Worm (Caenorhabditis elegans) whole organism, young adult: ENCODE data around the gene F25B4.8.

Experiments
- F10E7.11 ChIP-seq: sonication (generic microtip); optimal IDR thresholded peaks from 2 replicates; lab custom pipeline; 2017; ENCODE audit warnings: mild to moderate bottlenecking, missing genetic modification characterization, moderate library complexity, missing compliant biosample characterization
- F22D6.2 ChIP-seq: sonication (generic microtip); optimal IDR thresholded peaks from 2 replicates; lab custom pipeline; 2016; ENCODE audit warnings: mild to moderate bottlenecking, missing genetic modification characterization, missing compliant biosample characterization
- F37B4.10 ChIP-seq: fragments of 200-800 bp; sonication (Bioruptor generic); IDR thresholded peaks from 2 replicates; pipeline ENCODE4 v1.3.6; 2022; ENCODE audit warnings: missing genetic modification characterization, missing compliant biosample characterization
- F49E8.2 ChIP-seq: sonication (generic microtip); optimal IDR thresholded peaks from 3 replicates; lab custom pipeline; 2017; ENCODE audit warnings: missing genetic modification characterization, mild to moderate bottlenecking, missing compliant biosample characterization, antibody characterized with exemption, moderate library complexity; ENCODE audit not compliant: insufficient read depth
- K11D2.4 ChIP-seq: fragments of 200-800 bp; sonication (Bioruptor generic); IDR thresholded peaks from 2 replicates; pipeline ENCODE4 v1.3.6; 2022; ENCODE audit warnings: missing genetic modification reagents, missing genetic modification characterization, missing compliant biosample characterization
- Y53G8AR.9 ChIP-seq: fragments of 200-800 bp; sonication (Bioruptor generic); conservative IDR thresholded peaks from 2 replicates; pipeline ENCODE4 v1.3.6; 2022; ENCODE audit warnings: missing genetic modification reagents, missing genetic modification characterization, missing compliant biosample characterization
- Y56A3A.18 ChIP-seq: fragments of 200-800 bp; sonication (Bioruptor generic); IDR thresholded peaks from 2 replicates; pipeline ENCODE4 v1.3.6; 2022; ENCODE audit warnings: missing genetic modification reagents, missing genetic modification characterization, missing compliant biosample characterization
- Y95B8A.8 ChIP-seq: fragments of 200-800 bp; sonication (Bioruptor generic); IDR thresholded peaks from 2 replicates; pipeline ENCODE4 v1.3.6; 2022; ENCODE audit warnings: missing genetic modification reagents, missing genetic modification characterization, missing compliant biosample characterization
- ZK185.1 ChIP-seq: sonication (generic microtip); optimal IDR thresholded peaks from 2 replicates; lab custom pipeline; 2016; ENCODE audit warnings: mild to moderate bottlenecking, missing genetic modification characterization, missing compliant biosample characterization; ENCODE audit not compliant: poor library complexity, severe bottlenecking
- ama-1 ChIP-seq, 3 experiments: fragments of 150-350 bp in 1 of 3; sonication (generic microtip) in 2 of 3; optimal IDR thresholded peaks; 2 replicates each; lab custom pipeline; 2014 to 2018; ENCODE audit warnings: missing biosample characterization in 2 of 3, missing genetic modification characterization in 2 of 3, missing genetic modification reagents in 2 of 3
- aptf-3 ChIP-seq: fragments of 200-800 bp; sonication (Bioruptor generic); IDR thresholded peaks from 2 replicates; pipeline ENCODE4 v1.3.6; 2022; ENCODE audit warnings: missing genetic modification characterization, missing compliant biosample characterization
- athp-1 ChIP-seq: sonication (generic microtip); optimal IDR thresholded peaks from 2 replicates; lab custom pipeline; 2017; ENCODE audit warnings: mild to moderate bottlenecking, missing genetic modification characterization, missing compliant biosample characterization
- attf-3 ChIP-seq: fragments of 200-800 bp; sonication (Bioruptor generic); conservative IDR thresholded peaks from 2 replicates; pipeline ENCODE4 v1.3.6; 2022; ENCODE audit warnings: missing genetic modification reagents, missing genetic modification characterization, missing compliant biosample characterization
- attf-5 ChIP-seq: fragments of 200-800 bp; sonication (Bioruptor generic); optimal IDR thresholded peaks from 2 replicates; lab custom pipeline; 2018; ENCODE audit warnings: mild to moderate bottlenecking, missing genetic modification characterization, missing compliant biosample characterization
- ccch-3 ChIP-seq: fragments of 200-800 bp; sonication (Bioruptor generic); optimal IDR thresholded peaks from 2 replicates; lab custom pipeline; 2018; ENCODE audit warnings: mild to moderate bottlenecking, missing genetic modification characterization, missing compliant biosample characterization
- chd-7 ChIP-seq: sonication (generic microtip); optimal IDR thresholded peaks from 2 replicates; lab custom pipeline; 2016; ENCODE audit warnings: mild to moderate bottlenecking, missing genetic modification characterization, moderate library complexity, missing compliant biosample characterization
- die-1 ChIP-seq: sonication (generic microtip); optimal IDR thresholded peaks from 2 replicates; lab custom pipeline; 2016; ENCODE audit warnings: missing genotype, mild to moderate bottlenecking, missing genetic modification characterization, missing compliant biosample characterization
- dpff-1 ChIP-seq: sonication (generic microtip); optimal IDR thresholded peaks from 2 replicates; lab custom pipeline; 2017; ENCODE audit warnings: mild to moderate bottlenecking, missing genetic modification characterization, missing compliant biosample characterization
- egl-44 ChIP-seq: fragments of 200-800 bp; sonication (Bioruptor generic); IDR thresholded peaks from 2 replicates; pipeline ENCODE4 v1.3.6; 2022; ENCODE audit warnings: missing genetic modification reagents, missing genetic modification characterization, missing compliant biosample characterization
- fkh-3 ChIP-seq: sonication (generic microtip); optimal IDR thresholded peaks from 2 replicates; lab custom pipeline; 2016; ENCODE audit warnings: mild to moderate bottlenecking, missing genetic modification characterization, missing compliant biosample characterization
- gei-17 ChIP-seq: fragments of 200-800 bp; sonication (Bioruptor generic); optimal IDR thresholded peaks from 2 replicates; lab custom pipeline; 2018; ENCODE audit warnings: mild to moderate bottlenecking, missing genetic modification characterization, missing compliant biosample characterization
- lag-1 ChIP-seq: fragments of 200-800 bp; sonication (Bioruptor generic); IDR thresholded peaks from 2 replicates; pipeline ENCODE4 v1.3.6; 2022; ENCODE audit warnings: missing genetic modification reagents, missing genetic modification characterization, missing compliant biosample characterization
- lin-40 ChIP-seq: sonication (generic microtip); optimal IDR thresholded peaks from 2 replicates; lab custom pipeline; 2016; ENCODE audit warnings: missing genetic modification characterization, mild to moderate bottlenecking, missing compliant biosample characterization, missing genotype, missing genetic modification reagents
- lsl-1 ChIP-seq: fragments of 200-800 bp; sonication (Bioruptor generic); optimal IDR thresholded peaks from 2 replicates; lab custom pipeline; 2018; ENCODE audit warnings: mild to moderate bottlenecking, missing genetic modification characterization, moderate library complexity, missing compliant biosample characterization
- madf-6 ChIP-seq: fragments of 200-800 bp; sonication (Bioruptor generic); IDR thresholded peaks from 2 replicates; pipeline ENCODE4 v1.3.6; 2022; ENCODE audit warnings: missing genetic modification reagents, missing genetic modification characterization, missing compliant biosample characterization
- mel-28 ChIP-seq: sonication (generic microtip); optimal IDR thresholded peaks from 2 replicates; lab custom pipeline; 2016; ENCODE audit warnings: borderline replicate concordance, mild to moderate bottlenecking, missing genetic modification characterization, missing compliant biosample characterization
- mxl-1 ChIP-seq: sonication (generic microtip); optimal IDR thresholded peaks from 2 replicates; lab custom pipeline; 2016; ENCODE audit warnings: missing genetic modification characterization, missing compliant biosample characterization
- nfyb-1 ChIP-seq: fragments of 200-800 bp; sonication (Bioruptor generic); IDR thresholded peaks from 2 replicates; pipeline ENCODE4 v1.3.6; 2022; ENCODE audit warnings: missing genetic modification reagents, missing genetic modification characterization, missing compliant biosample characterization
- pbrm-1 ChIP-seq: fragments of 200-800 bp; sonication (Bioruptor generic); IDR thresholded peaks from 2 replicates; pipeline ENCODE4 v1.3.6; 2022; ENCODE audit warnings: missing genetic modification reagents, missing genetic modification characterization, missing compliant biosample characterization
- rcor-1 ChIP-seq: fragments of 200-800 bp; sonication (Bioruptor generic); IDR thresholded peaks from 2 replicates; pipeline ENCODE4 v1.3.6; 2022; ENCODE audit warnings: missing genetic modification reagents, missing genetic modification characterization, missing compliant biosample characterization
- rec-8 ChIP-seq, 2 experiments: sonication (generic microtip); optimal IDR thresholded peaks; 2 replicates each; lab custom pipeline; 2016; ENCODE audit warnings: mild to moderate bottlenecking in 2 of 2, missing genetic modification characterization in 2 of 2, missing genetic modification reagents in 2 of 2, missing genotype in 2 of 2, missing biosample characterization in 1 of 2, missing compliant biosample characterization in 1 of 2, moderate library complexity in 1 of 2
- somi-1 ChIP-seq: fragments of 200-800 bp; sonication (Bioruptor generic); optimal IDR thresholded peaks from 2 replicates; lab custom pipeline; 2018; ENCODE audit warnings: mild to moderate bottlenecking, missing genetic modification characterization, missing compliant biosample characterization
- tbx-9 ChIP-seq: sonication (generic microtip); optimal IDR thresholded peaks from 2 replicates; lab custom pipeline; 2016; ENCODE audit warnings: borderline replicate concordance, missing genetic modification characterization, inconsistent platforms, missing compliant biosample characterization
- zfh-2 ChIP-seq: fragments of 200-800 bp; sonication (Bioruptor generic); conservative IDR thresholded peaks from 2 replicates; pipeline ENCODE4 v1.3.6; 2022; ENCODE audit warnings: missing genetic modification reagents, missing genetic modification characterization, missing compliant biosample characterization
- zim-3 ChIP-seq: sonication (generic microtip); optimal IDR thresholded peaks from 2 replicates; lab custom pipeline; 2017; ENCODE audit warnings: mild to moderate bottlenecking, missing genetic modification characterization, moderate library complexity, missing compliant biosample characterization
- ztf-26 ChIP-seq: sonication (generic microtip); optimal IDR thresholded peaks from 2 replicates; lab custom pipeline; 2017; ENCODE audit warnings: missing genetic modification characterization, missing compliant biosample characterization

The F25B4.8 gene

ce11 chrV:5704467-5704866 lies 13.0 kb upstream of the F25B4.8 start:
- TF ChIP-seq rcor-1 (GFP tag; lab: Robert Waterston, UW) (no peak), pbrm-1 (GFP tag; lab: Robert Waterston, UW) (no peak), mxl-1 (tag; lab: Kevin White, UChicago) (no peak), F37B4.10 (no peak), Y95B8A.8 (no peak), nfyb-1 (GFP tag; lab: Robert Waterston, UW) (no peak), lin-40 (tag; lab: Kevin White, UChicago) (no peak), F10E7.11 (tag; lab: Kevin White, UChicago) (no peak), ccch-3 (GFP tag; lab: Kevin White, UChicago) (no peak), lag-1 (GFP tag; lab: Robert Waterston, UW) (no peak)

- TF ChIP-seq Y53G8AR.9 (GFP tag; lab: Robert Waterston, UW) (0 out of 2 replicates have a peak, but pooled peaks have one; percentile 19), die-1 (tag; lab: Kevin White, UChicago) (no peak), zim-3 (no peak), athp-1 (tag; lab: Kevin White, UChicago) (no peak), F22D6.2 (tag; lab: Kevin White, UChicago) (no peak), F49E8.2 (no peak), ZK185.1 (tag; lab: Kevin White, UChicago) (peak; percentile 39)
These were observed 9.6 kb upstream of the F25B4.8 start for ce11 chrV:5701106-5701505.

DNA sequence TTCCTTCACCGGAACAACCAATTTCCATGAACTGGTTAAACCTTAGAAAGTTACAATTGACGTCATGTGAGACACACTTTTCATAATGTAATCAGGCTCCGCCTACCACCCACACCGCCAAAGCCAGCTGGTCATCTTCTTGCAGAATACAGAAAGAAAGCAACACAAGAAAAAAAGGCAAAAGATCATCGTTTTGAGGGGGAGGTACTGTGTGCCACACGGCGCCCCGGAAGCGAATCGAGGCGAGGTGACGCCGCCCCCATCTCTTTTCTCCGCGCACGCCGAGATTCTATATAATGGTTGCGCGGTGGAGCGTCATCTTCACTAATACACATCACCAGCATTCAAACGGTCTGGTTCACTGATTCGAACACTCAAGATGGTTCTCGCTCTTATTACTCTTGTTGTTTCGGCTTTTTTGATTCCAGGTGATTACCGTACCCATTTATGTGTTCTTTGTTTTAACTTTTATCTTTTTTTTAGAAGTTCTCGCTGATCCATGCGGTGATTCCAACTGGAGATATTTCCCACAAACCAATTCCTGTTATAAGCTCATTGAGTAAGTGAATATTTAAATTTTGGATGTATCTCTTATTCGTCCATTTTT lies 8.4 kb upstream of the F25B4.8 start, which contains the start of gene clec-1:
clec-1 (plus strand) TSS at position 320 of the 607 bp plus-strand sequence.
- TF ChIP-seq rec-8 (tag; optimal IDR thresholded peaks at IDR 0.05; lab: Kevin White, UChicago) (no peak), K11D2.4 (GFP tag; lab: Robert Waterston, UW) (no peak), aptf-3 (GFP tag; lab: Robert Waterston, UW) (0 out of 2 replicates have a peak, but pooled peaks have one; percentile 17), ama-1 (optimal IDR thresholded peaks at IDR 0.05; lab: Kevin White, UChicago) (peak; percentile 45), ama-1 (GFP tag; optimal IDR thresholded peaks at IDR 0.05; lab: Kevin White, UChicago) (no peak), zim-3 (no peak), chd-7 (tag; lab: Kevin White, UChicago) (no peak)
- TF ChIP-seq, all 124 proteins: peak for 2

- TF ChIP-seq tbx-9 (tag; lab: Kevin White, UChicago) (no peak), dpff-1 (no peak), somi-1 (GFP tag; lab: Kevin White, UChicago) (peak; percentile 57), fkh-3 (no peak), rcor-1 (GFP tag; lab: Robert Waterston, UW) (no peak)
These were observed 6.1 kb upstream of the F25B4.8 start for ce11 chrV:5697581-5697980.

DNA sequence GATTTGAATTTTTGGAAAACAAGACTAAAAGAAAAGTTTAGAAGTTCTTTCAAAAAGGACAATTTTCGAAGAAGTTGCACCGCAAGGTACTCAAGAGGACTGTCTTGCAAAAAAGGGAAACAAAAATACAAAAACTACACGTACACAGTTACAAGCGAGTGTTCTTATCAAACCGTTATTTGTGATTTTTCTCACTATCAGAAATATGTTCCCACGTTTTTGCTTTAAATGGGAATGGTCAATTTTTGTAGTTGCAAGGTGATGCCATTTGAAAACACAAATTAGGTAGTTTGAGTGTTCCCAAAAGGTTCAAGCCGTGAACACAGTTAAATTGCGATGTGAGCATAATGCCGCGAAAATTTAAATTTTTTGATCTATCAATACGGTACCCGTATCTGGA lies 4.7 kb upstream of the F25B4.8 start:
- no peak for TF ChIP-seq lsl-1 (GFP tag; lab: Kevin White, UChicago)
- no peak for TF ChIP-seq mel-28
- no peak for TF ChIP-seq fkh-3
- TF ChIP-seq ccch-3 (GFP tag; lab: Kevin White, UChicago) = no peak
- TF ChIP-seq attf-3 (GFP tag; lab: Robert Waterston, UW) = no peak
- no peak for TF ChIP-seq ztf-26
- TF ChIP-seq nfyb-1 (GFP tag; lab: Robert Waterston, UW) = no peak
- no peak for TF ChIP-seq attf-5 (GFP tag; lab: Kevin White, UChicago)
- no peak for TF ChIP-seq F10E7.11 (tag; lab: Kevin White, UChicago)
- no peak for TF ChIP-seq gei-17 (GFP tag; lab: Kevin White, UChicago)
- no peak for TF ChIP-seq die-1 (tag; lab: Kevin White, UChicago)
- TF ChIP-seq madf-6 (GFP tag; lab: Robert Waterston, UW) = no peak
- no peak for TF ChIP-seq zfh-2
- TF ChIP-seq Y56A3A.18 (GFP tag; lab: Robert Waterston, UW) = no peak
- TF ChIP-seq egl-44 (GFP tag; lab: Robert Waterston, UW) = no peak
